Worm (Caenorhabditis elegans): Measurements from ENCODE around the gene H40L08.2.

H40L08.2 gene

ce11 chrX:15040552-15041080, 36.9 kb downstream of the H40L08.2 start, which contains the start of gene C18B12.4 (continued):
- TF ChIP-seq ztf-6 (GFP tag; IDR thresholded peaks at IDR 0.05) (0 out of 2 replicates have a peak, but pooled peaks have one; percentile 57), K11D2.4 (GFP tag; IDR thresholded peaks at IDR 0.05) (peak; percentile 87; the same call in 1 of the 2 replicates), dox-1 (GFP tag; IDR thresholded peaks at IDR 0.05) (peak; percentile 92), lsl-1 (GFP tag; optimal IDR thresholded peaks at IDR 0.05) (no peak), nhr-120 (GFP tag; IDR thresholded peaks at IDR 0.05) (0 out of 2 replicates have a peak, but pooled peaks have one; percentile 29), T26A5.8 (tag; optimal IDR thresholded peaks at IDR 0.05) (no peak)

ce11 chrX:15039696-15040212, 37.8 kb downstream of the H40L08.2 start:
- no peak for TF ChIP-seq F39B2.1 (GFP tag; IDR thresholded peaks at IDR 0.05)
- TF ChIP-seq F55B11.4 (tag; optimal IDR thresholded peaks at IDR 0.05; ENCODE audit: borderline replicate concordance, insufficient read depth): no peak
- TF ChIP-seq dpff-1 (tag; optimal IDR thresholded peaks at IDR 0.05): no peak
- TF ChIP-seq T07F8.4 (tag; optimal IDR thresholded peaks at IDR 0.05): no peak
- TF ChIP-seq tbp1 (GFP tag; optimal IDR thresholded peaks at IDR 0.05): no peak
- TF ChIP-seq ama-1 (optimal IDR thresholded peaks at IDR 0.05): no peak
- no peak for TF ChIP-seq ama-1 (GFP tag; optimal IDR thresholded peaks at IDR 0.05)
- no peak for TF ChIP-seq madf-10 (tag; optimal IDR thresholded peaks at IDR 0.05)
- TF ChIP-seq D2030.7 (GFP tag; IDR thresholded peaks at IDR 0.05): no peak
- no peak for TF ChIP-seq bed-1 (GFP tag; IDR thresholded peaks at IDR 0.05)
- no peak for TF ChIP-seq K11D2.4 (GFP tag; IDR thresholded peaks at IDR 0.05)
- no peak for TF ChIP-seq nhr-90 (tag; optimal IDR thresholded peaks at IDR 0.05)
- TF ChIP-seq F23B12.7 (tag; optimal IDR thresholded peaks at IDR 0.05; ENCODE audit: insufficient read depth): no peak
- TF ChIP-seq ztf-26 (tag; optimal IDR thresholded peaks at IDR 0.05): no peak
- TF ChIP-seq ceh-79 (tag; optimal IDR thresholded peaks at IDR 0.05): no peak
- no peak for TF ChIP-seq tlf-1 (GFP tag; optimal IDR thresholded peaks at IDR 0.05)

- TF ChIP-seq attf-6 (GFP tag; IDR thresholded peaks at IDR 0.05) (no peak), aptf-2 (GFP tag; conservative IDR thresholded peaks at IDR 0.05) (no peak), rcor-1 (GFP tag; IDR thresholded peaks at IDR 0.05) (no peak), mcd-1 (GFP tag; IDR thresholded peaks at IDR 0.05) (no peak), rpc-1 (optimal IDR thresholded peaks at IDR 0.05) (no peak), rpc-1 (tag; optimal IDR thresholded peaks at IDR 0.05) (no peak), B0019.2 (GFP tag; conservative IDR thresholded peaks at IDR 0.05) (no peak), Y67H2A.10 (GFP tag; conservative IDR thresholded peaks at IDR 0.05) (no peak), madf-10 (tag; optimal IDR thresholded peaks at IDR 0.05) (no peak), nhr-80 (tag; optimal IDR thresholded peaks at IDR 0.05) (no peak), lag-1 (GFP tag; IDR thresholded peaks at IDR 0.05) (no peak)
Measured at ce11 chrX:15039029-15039695, 38.4 kb downstream of the H40L08.2 start.

DNA sequence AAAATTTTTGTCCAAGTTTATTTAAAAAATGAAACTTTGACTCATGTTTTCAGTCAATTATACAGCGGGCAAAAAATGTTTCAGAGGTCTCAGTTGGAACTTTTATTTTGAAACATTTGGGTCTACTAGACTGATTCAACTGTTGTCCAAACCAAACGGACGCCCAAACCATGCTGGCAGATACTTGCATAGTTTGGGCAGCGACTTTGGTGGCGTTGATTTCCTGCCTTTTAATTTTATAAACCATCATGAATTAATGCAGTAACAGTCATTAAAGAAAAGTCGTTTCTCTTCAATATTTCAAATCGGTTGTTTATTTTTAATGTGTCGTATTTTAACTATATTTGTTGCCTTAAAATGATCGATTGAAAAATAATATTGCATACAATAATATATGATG, 41.3 kb downstream of the H40L08.2 start:
- TF ChIP-seq hlh-26 (GFP tag; conservative IDR thresholded peaks at IDR 0.05): no peak
- peak; percentile 28; the same call in 1 of the 2 replicates for TF ChIP-seq nfyb-1 (GFP tag; IDR thresholded peaks at IDR 0.05)
- no peak for TF ChIP-seq nhr-179 (tag; optimal IDR thresholded peaks at IDR 0.05)
- no peak for TF ChIP-seq tlf-1 (GFP tag; optimal IDR thresholded peaks at IDR 0.05)
- TF ChIP-seq zim-3 (tag; optimal IDR thresholded peaks at IDR 0.05): no peak
- no peak for TF ChIP-seq F39B2.1 (GFP tag; IDR thresholded peaks at IDR 0.05)
- TF ChIP-seq chd-7 (tag; optimal IDR thresholded peaks at IDR 0.05): peak; percentile 41
- TF ChIP-seq ekl-4 (GFP tag; IDR thresholded peaks at IDR 0.05): no peak
- TF ChIP-seq athp-1 (tag; optimal IDR thresholded peaks at IDR 0.05): peak; percentile 16
- TF ChIP-seq ceh-100 (GFP tag; IDR thresholded peaks at IDR 0.05): no peak
- TF ChIP-seq hlh-12 (tag; optimal IDR thresholded peaks at IDR 0.05): no peak
- no peak for TF ChIP-seq lag-1 (GFP tag; IDR thresholded peaks at IDR 0.05)
- no peak for TF ChIP-seq C17E4.6 (GFP tag; IDR thresholded peaks at IDR 0.05)
- no peak for TF ChIP-seq K12H6.12 (tag; optimal IDR thresholded peaks at IDR 0.05)
- TF ChIP-seq ccch-3 (GFP tag; optimal IDR thresholded peaks at IDR 0.05): no peak
- no peak for TF ChIP-seq hmg-20 (GFP tag; IDR thresholded peaks at IDR 0.05)
- TF ChIP-seq ceh-79 (tag; optimal IDR thresholded peaks at IDR 0.05): no peak
- TF ChIP-seq lsy-27 (tag; optimal IDR thresholded peaks at IDR 0.05; ENCODE audit: borderline replicate concordance, insufficient read depth): no peak
